Worm (Caenorhabditis elegans) whole organism, L4/young adult: ENCODE data around the gene Y25C1A.7.

ENCODE experiments used
- W03F9.2 ChIP-seq: fragments of 150-350 bp; optimal IDR thresholded peaks from 2 replicates; lab custom pipeline; 2014; ENCODE audit warnings: missing biosample characterization, missing genetic modification characterization
- him-1 ChIP-seq: sonication (generic microtip); optimal IDR thresholded peaks from 2 replicates; lab custom pipeline; 2016; ENCODE audit warnings: missing genotype, missing genetic modification reagents, missing genetic modification characterization, missing compliant biosample characterization

- TF ChIP-seq W03F9.2 (tag; lab: Kevin White, UChicago) (no peak), him-1 (tag; lab: Kevin White, UChicago) (no peak)
These were observed 19.5 kb downstream of the Y25C1A.7 start for ce11 chrII:3051332-3051731.
